Fruit fly (Drosophila melanogaster): ENCODE results near the gene CG31688.

- no peak for TF ChIP-seq Blimp-1 (GFP tag; optimal IDR thresholded peaks at IDR 0.05)
- no peak for TF ChIP-seq vri (GFP tag; optimal IDR thresholded peaks at IDR 0.05)
- peak; percentile 10 for TF ChIP-seq CG3032 (tag; optimal IDR thresholded peaks at IDR 0.05)
- TF ChIP-seq Lpt (GFP tag; optimal IDR thresholded peaks at IDR 0.05): no peak
- peak; percentile 18 to 68 for TF ChIP-seq ss (GFP tag; optimal IDR thresholded peaks at IDR 0.05)
- TF ChIP-seq salr (GFP tag; optimal IDR thresholded peaks at IDR 0.05): no peak
- no peak for TF ChIP-seq Eip78C (GFP tag)
- TF ChIP-seq topi (GFP tag; optimal IDR thresholded peaks at IDR 0.05): no peak
- no peak for TF ChIP-seq Eip93F (GFP tag; optimal IDR thresholded peaks at IDR 0.05)
These were observed 60.7 kb downstream of the CG31688 start for dm6 chr2L:20486752-20487141.
